Fruit fly (Drosophila melanogaster) whole organism, wandering third instar larva: ENCODE data around the gene CG32170.

Experiments
- CrebA ChIP-seq: fragments of 200-800 bp; sonication (Bioruptor generic); optimal IDR thresholded peaks from 2 replicates; lab custom pipeline; 2016; ENCODE audit warnings: missing biosample characterization, mild to moderate bottlenecking, missing genetic modification characterization, borderline replicate concordance
- Dfd ChIP-seq: fragments of >200 bp; optimal IDR thresholded peaks from 2 replicates; lab custom pipeline; 2017; ENCODE audit warnings: missing biosample characterization, missing genetic modification characterization
- br ChIP-seq: fragments of 200-800 bp; sonication (Bioruptor generic); optimal IDR thresholded peaks from 2 replicates; lab custom pipeline; 2016; ENCODE audit warnings: missing biosample characterization, missing genetic modification characterization
- dl ChIP-seq, 2 experiments: fragments of 175-275, 200-275 bp in 1 of 2; fragments of 200-275 bp in 1 of 2; sonication (Bioruptor generic); optimal IDR thresholded peaks; lab custom pipeline; 2018; ENCODE audit warnings: mild to moderate bottlenecking in 2 of 2, missing biosample characterization in 2 of 2, missing genetic modification characterization in 2 of 2, moderate library complexity in 2 of 2; ENCODE audit not compliant: partially characterized antibody in 2 of 2, insufficient read depth in 1 of 2
- fru ChIP-seq: fragments of 200-800 bp; sonication (Bioruptor generic); optimal IDR thresholded peaks from 3 replicates; lab custom pipeline; 2016; ENCODE audit warnings: missing biosample characterization, mild to moderate bottlenecking, missing genetic modification characterization
- h ChIP-seq: fragments of 200-800 bp; sonication (Bioruptor generic); optimal IDR thresholded peaks from 3 replicates; lab custom pipeline; 2016; ENCODE audit warnings: missing biosample characterization, mild to moderate bottlenecking, missing genetic modification characterization
- lola ChIP-seq: fragments of >200 bp; optimal IDR thresholded peaks from 2 replicates; lab custom pipeline; 2017; ENCODE audit warnings: missing biosample characterization, missing genetic modification characterization
- psq ChIP-seq: fragments of 200-800 bp; sonication (Bioruptor generic); optimal IDR thresholded peaks from 3 replicates; lab custom pipeline; 2017; ENCODE audit warnings: missing biosample characterization, mild to moderate bottlenecking, missing genetic modification characterization, moderate library complexity

DNA sequence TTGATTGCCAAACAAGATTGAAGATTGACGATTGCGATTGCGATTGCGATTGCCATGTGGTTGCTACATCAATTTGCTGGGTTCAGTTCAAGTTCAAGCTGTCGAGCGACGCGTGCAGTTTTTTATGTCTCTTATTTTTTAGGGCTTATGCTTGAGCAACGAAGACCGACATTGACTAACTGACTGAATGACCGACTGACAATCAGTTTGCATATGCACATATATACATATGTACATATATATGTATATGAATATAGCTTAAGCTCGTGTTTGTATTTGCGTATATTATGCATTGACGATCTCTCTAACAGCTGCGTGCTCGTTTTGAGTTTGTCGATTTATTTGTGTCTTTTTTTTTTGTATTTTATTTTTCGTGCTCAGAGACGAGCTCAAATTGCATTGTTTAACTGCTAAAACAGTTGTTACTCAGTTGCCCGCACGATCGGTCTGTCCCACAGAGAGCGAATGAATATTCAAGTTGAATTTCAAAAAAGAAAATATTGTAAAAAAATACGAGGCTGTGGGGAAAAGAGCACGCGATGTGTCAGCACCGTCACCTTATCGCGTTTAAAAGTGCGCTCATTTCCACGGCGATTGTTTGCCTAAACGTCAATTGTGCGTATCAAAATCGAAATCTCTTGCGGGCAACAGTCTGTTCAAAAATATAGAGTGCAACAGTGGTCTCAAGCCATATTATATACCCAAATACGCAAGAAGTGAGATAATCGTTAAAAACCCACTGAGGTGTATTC lies 9.2 kb downstream of the CG32170 start:
- TF ChIP-seq Dfd, result no peak
- TF ChIP-seq fru (GFP tag; lab: Kevin White, UChicago), result peak; percentile 5
- no peak for TF ChIP-seq CrebA (GFP tag; lab: Kevin White, UChicago)
- TF ChIP-seq h (GFP tag; lab: Kevin White, UChicago), result peak; percentile 18
- no peak for TF ChIP-seq psq (GFP tag; lab: Kevin White, UChicago)
- TF ChIP-seq lola (GFP tag; lab: Kevin White, UChicago), result no peak
- no peak for TF ChIP-seq br (GFP tag; lab: Kevin White, UChicago)
- no peak for TF ChIP-seq dl (GFP tag; optimal IDR thresholded peaks at IDR 0.05; lab: Kevin White, UChicago; ENCODE audit: insufficient read depth in 1 of 2, partially characterized antibody in 2 of 2)
